Fruit fly (Drosophila melanogaster) whole organism, embryonic: ENCODE measurements around the gene ND-B18.
A peak's percentile ranks its signal among the peaks of the same experiment; 100 is the strongest.

Experiments
- ATbp ChIP-seq: fragments of 200-800 bp; sonication (Bioruptor generic); optimal IDR thresholded peaks from 2 replicates; lab custom pipeline; 2017; ENCODE audit warnings: missing biosample characterization, mild to moderate bottlenecking, missing genetic modification characterization, missing genetic modification reagents
- Asciz ChIP-seq: fragments of 200-800 bp; sonication (Bioruptor generic); optimal IDR thresholded peaks from 2 replicates; lab custom pipeline; 2017; ENCODE audit warnings: missing biosample characterization, mild to moderate bottlenecking, missing genetic modification characterization, missing genetic modification reagents
- Awh ChIP-seq: fragments of 200-800 bp; sonication (Bioruptor generic); IDR thresholded peaks from 2 replicates; pipeline ENCODE4, ENCODE4 v1.3.6; 2022; ENCODE audit warnings: missing biosample characterization, missing genetic modification characterization
- CG10267 ChIP-seq: fragments of 200-800 bp; sonication (Bioruptor generic); optimal IDR thresholded peaks from 2 replicates; lab custom pipeline; 2018; ENCODE audit warnings: missing biosample characterization, mild to moderate bottlenecking, missing genetic modification characterization, moderate library complexity
- CG12219 ChIP-seq: fragments of 200-800 bp; sonication (Bioruptor generic); optimal IDR thresholded peaks from 3 replicates; lab custom pipeline; 2018; ENCODE audit warnings: missing biosample characterization, mild to moderate bottlenecking, missing genetic modification characterization
- CG13287 ChIP-seq: fragments of 200-800 bp; sonication (Bioruptor generic); IDR thresholded peaks from 2 replicates; pipeline ENCODE4 v1.3.6; 2022; ENCODE audit warnings: missing biosample characterization, missing genetic modification characterization; ENCODE audit not compliant: partially characterized antibody
- CG14441 ChIP-seq: fragments of 200-800 bp; sonication (Bioruptor generic); IDR thresholded peaks from 2 replicates; pipeline ENCODE4 v1.3.6; 2022; ENCODE audit warnings: missing biosample characterization, missing genetic modification characterization
- CG15011 ChIP-seq: fragments of 200-800 bp; sonication (Bioruptor generic); optimal IDR thresholded peaks from 3 replicates; lab custom pipeline; 2018; ENCODE audit warnings: missing biosample characterization, mild to moderate bottlenecking, missing genetic modification characterization
- CG15073 ChIP-seq: fragments of 200-800 bp; sonication (Bioruptor generic); optimal IDR thresholded peaks from 2 replicates; lab custom pipeline; 2016; ENCODE audit warnings: missing biosample characterization, missing genetic modification characterization
- CG17361 ChIP-seq: fragments of 200-800 bp; sonication (Bioruptor generic); IDR thresholded peaks from 3 replicates; pipeline ENCODE4 v1.3.6; 2022; ENCODE audit warnings: missing biosample characterization, missing genetic modification characterization
- CG2199 ChIP-seq: fragments of 200-800 bp; sonication (Bioruptor generic); IDR thresholded peaks from 3 replicates; pipeline ENCODE4 v1.3.6; 2022; ENCODE audit warnings: missing biosample characterization, missing genetic modification characterization
- CG2678 ChIP-seq: fragments of 200-800 bp; sonication (Bioruptor generic); optimal IDR thresholded peaks from 3 replicates; lab custom pipeline; 2019; ENCODE audit warnings: missing biosample characterization, mild to moderate bottlenecking, missing genetic modification characterization, moderate library complexity
- CG30431 ChIP-seq: fragments of 200-800 bp; sonication (Bioruptor generic); optimal IDR thresholded peaks from 2 replicates; lab custom pipeline; 2017; ENCODE audit warnings: missing biosample characterization, missing genetic modification characterization
- CG31365 ChIP-seq: fragments of 200-800 bp; sonication (Bioruptor generic); optimal IDR thresholded peaks from 2 replicates; lab custom pipeline; 2018; ENCODE audit warnings: missing biosample characterization, mild to moderate bottlenecking, missing genetic modification characterization
- CG3838 ChIP-seq: fragments of 200-800 bp; sonication (Bioruptor generic); optimal IDR thresholded peaks from 3 replicates; lab custom pipeline; 2016; ENCODE audit warnings: missing biosample characterization, missing genetic modification characterization
- CG8290 ChIP-seq, 3 experiments: fragments of 200-800 bp; sonication (Bioruptor generic); optimal IDR thresholded peaks; 2 replicates each; lab custom pipeline; 2016 to 2019; ENCODE audit warnings: missing biosample characterization in 3 of 3, missing genetic modification characterization in 3 of 3, mild to moderate bottlenecking in 2 of 3, moderate library complexity in 1 of 3
- CG9609 ChIP-seq: fragments of 200-800 bp; sonication (Bioruptor generic); optimal IDR thresholded peaks from 3 replicates; lab custom pipeline; 2016; ENCODE audit warnings: missing biosample characterization, missing genetic modification characterization
- D19A ChIP-seq: fragments of 200-800 bp; optimal IDR thresholded peaks from 3 replicates; lab custom pipeline; 2019; ENCODE audit warnings: missing biosample characterization, mild to moderate bottlenecking, missing genetic modification characterization, moderate library complexity
- Dbx ChIP-seq: fragments of 200-800 bp; sonication (Bioruptor generic); IDR thresholded peaks from 3 replicates; pipeline ENCODE4 v1.3.6; 2022; ENCODE audit warnings: missing biosample characterization, missing genetic modification characterization
- H2.0 ChIP-seq: fragments of 200-800 bp; sonication (Bioruptor generic); IDR thresholded peaks from 2 replicates; pipeline ENCODE4 v1.3.6; 2022; ENCODE audit warnings: missing biosample characterization, missing genetic modification characterization
- HHEX ChIP-seq: fragments of 200-800 bp; sonication (Bioruptor generic); optimal IDR thresholded peaks from 3 replicates; lab custom pipeline; 2017; ENCODE audit warnings: missing biosample characterization, mild to moderate bottlenecking, missing genetic modification characterization, missing genetic modification reagents
- HLH3B ChIP-seq: fragments of 200-800 bp; sonication (Bioruptor generic); IDR thresholded peaks from 2 replicates; pipeline ENCODE4 v1.3.6; 2022; ENCODE audit warnings: missing biosample characterization, missing genetic modification characterization
- HmgZ ChIP-seq: fragments of 200-800 bp; sonication (Bioruptor generic); optimal IDR thresholded peaks from 2 replicates; lab custom pipeline; 2018; ENCODE audit warnings: missing biosample characterization, mild to moderate bottlenecking, missing genetic modification characterization
- NFAT ChIP-seq: fragments of 200-800 bp; sonication (Bioruptor generic); IDR thresholded peaks from 2 replicates; pipeline ENCODE4 v1.3.6; 2022; ENCODE audit warnings: missing biosample characterization, missing genetic modification characterization
- Nf-YB ChIP-seq: fragments of 200-800 bp; sonication (Bioruptor generic); optimal IDR thresholded peaks from 3 replicates; lab custom pipeline; 2019; ENCODE audit warnings: missing biosample characterization, mild to moderate bottlenecking, missing genetic modification characterization, moderate library complexity
- abd-A ChIP-seq: fragments of 200-800 bp; sonication (Bioruptor generic); optimal IDR thresholded peaks from 3 replicates; lab custom pipeline; 2019; ENCODE audit warnings: missing biosample characterization, mild to moderate bottlenecking, missing genetic modification characterization, moderate library complexity
- ac ChIP-seq: fragments of 200-800 bp; sonication (Bioruptor generic); optimal IDR thresholded peaks from 3 replicates; lab custom pipeline; 2017; ENCODE audit warnings: missing biosample characterization, mild to moderate bottlenecking, missing genetic modification characterization
- ap ChIP-seq: fragments of 200-800 bp; sonication (Bioruptor generic); IDR thresholded peaks from 2 replicates; pipeline ENCODE4 v1.3.6; 2022; ENCODE audit warnings: missing biosample characterization, missing genetic modification characterization
- bcd ChIP-seq: fragments of 200-800 bp; sonication (Bioruptor generic); optimal IDR thresholded peaks from 2 replicates; lab custom pipeline; 2017; ENCODE audit warnings: missing biosample characterization, mild to moderate bottlenecking, missing genetic modification characterization
- bsh ChIP-seq, 2 experiments: fragments of 200-800 bp; sonication (Bioruptor generic); optimal IDR thresholded peaks; 2 replicates each; lab custom pipeline; 2017 to 2018; ENCODE audit warnings: mild to moderate bottlenecking in 2 of 2, missing biosample characterization in 2 of 2, missing genetic modification characterization in 2 of 2, moderate library complexity in 1 of 2
- btn ChIP-seq: fragments of 200-800 bp; sonication (Bioruptor generic); optimal IDR thresholded peaks from 2 replicates; lab custom pipeline; 2016; ENCODE audit warnings: missing biosample characterization, missing genetic modification characterization
- cad ChIP-seq: fragments of >200 bp; optimal IDR thresholded peaks from 2 replicates; lab custom pipeline; 2017; ENCODE audit warnings: missing biosample characterization, missing genetic modification characterization
- corto ChIP-seq: fragments of 200-800 bp; sonication (Bioruptor generic); optimal IDR thresholded peaks from 2 replicates; lab custom pipeline; 2016; ENCODE audit warnings: missing biosample characterization, mild to moderate bottlenecking, missing genetic modification characterization, moderate library complexity
- danr ChIP-seq: fragments of 200-800 bp; sonication (Bioruptor generic); IDR thresholded peaks from 2 replicates; pipeline ENCODE4 v1.3.6; 2022; ENCODE audit warnings: missing biosample characterization, missing genetic modification characterization
- ems ChIP-seq: fragments of 200-800 bp; sonication (Bioruptor generic); optimal IDR thresholded peaks from 3 replicates; lab custom pipeline; 2016; ENCODE audit warnings: missing biosample characterization, missing genetic modification characterization
- gcm ChIP-seq: fragments of 200-800 bp; sonication (Bioruptor generic); optimal IDR thresholded peaks from 2 replicates; lab custom pipeline; 2019; ENCODE audit warnings: missing biosample characterization, mild to moderate bottlenecking, missing genetic modification characterization, moderate library complexity
- gfzf ChIP-seq: fragments of 200-800 bp; sonication (Bioruptor generic); optimal IDR thresholded peaks from 2 replicates; lab custom pipeline; 2016; ENCODE audit warnings: missing biosample characterization, mild to moderate bottlenecking, missing genetic modification characterization, moderate library complexity
- grn ChIP-seq: fragments of 200-800 bp; sonication (Bioruptor generic); optimal IDR thresholded peaks from 3 replicates; lab custom pipeline; 2017; ENCODE audit warnings: missing biosample characterization, missing genetic modification characterization
- ham ChIP-seq: fragments of 200-800 bp; sonication (Bioruptor generic); IDR thresholded peaks from 2 replicates; pipeline ENCODE4 v1.3.6; 2022; ENCODE audit warnings: missing biosample characterization, missing genetic modification characterization
- hbn ChIP-seq: fragments of 200-800 bp; sonication (Bioruptor generic); IDR thresholded peaks from 2 replicates; pipeline ENCODE4 v1.3.6; 2022; ENCODE audit warnings: missing biosample characterization, missing genetic modification characterization; ENCODE audit not compliant: partially characterized antibody
- ken ChIP-seq: fragments of 200-800 bp; sonication (Bioruptor generic); IDR thresholded peaks from 3 replicates; pipeline ENCODE4 v1.3.6; 2022; ENCODE audit warnings: missing biosample characterization, missing genetic modification characterization
- lilli ChIP-seq: fragments of 200-800 bp; sonication (Bioruptor generic); optimal IDR thresholded peaks from 3 replicates; lab custom pipeline; 2016; ENCODE audit warnings: missing biosample characterization, missing genetic modification characterization
- phol ChIP-seq: fragments of 200-800 bp; sonication (Bioruptor generic); optimal IDR thresholded peaks from 3 replicates; lab custom pipeline; 2018; ENCODE audit warnings: missing biosample characterization, mild to moderate bottlenecking, missing genetic modification characterization, moderate library complexity
- schlank ChIP-seq: fragments of 200-800 bp; sonication (Bioruptor generic); optimal IDR thresholded peaks from 2 replicates; lab custom pipeline; 2018; ENCODE audit warnings: missing biosample characterization, mild to moderate bottlenecking, missing genetic modification characterization
- sd ChIP-seq: fragments of 200-800 bp; sonication (Bioruptor generic); optimal IDR thresholded peaks from 3 replicates; lab custom pipeline; 2018; ENCODE audit warnings: missing biosample characterization, mild to moderate bottlenecking, missing genetic modification characterization, moderate library complexity
- tap ChIP-seq: fragments of 200-800 bp; optimal IDR thresholded peaks from 3 replicates; lab custom pipeline; 2019; ENCODE audit warnings: missing biosample characterization, mild to moderate bottlenecking, missing genetic modification characterization, moderate library complexity
- ttk ChIP-seq: fragments of 200-800 bp; sonication (Bioruptor generic); IDR thresholded peaks from 2 replicates; pipeline ENCODE4 v2.1.2; 2022; ENCODE audit warnings: missing biosample characterization, missing genetic modification characterization
- yki ChIP-seq: fragments of >200 bp; optimal IDR thresholded peaks from 3 replicates; lab custom pipeline; 2018

The ND-B18 gene

dm6 chrX:15085777-15086510 lies 22.4 kb downstream of the ND-B18 start, which contains the start of the genes CG15027 and Dbct (continued):
- TF ChIP-seq H2.0 (GFP tag; lab: Robert Waterston, UW): peak; percentile 32; the same call in 1 of the 2 replicates
- peak in 1 of 2 experiments; percentile 69 for TF ChIP-seq bsh (GFP tag; optimal IDR thresholded peaks at IDR 0.05; lab: Kevin White, UChicago)
- no peak for TF ChIP-seq ham (GFP tag; lab: Robert Waterston, UW)
- peak; percentile 48 for TF ChIP-seq tap
- peak; percentile 50 for TF ChIP-seq D19A
- TF ChIP-seq grn (GFP tag; lab: Kevin White, UChicago): no peak
- TF ChIP-seq schlank (tag; lab: Kevin White, UChicago): no peak
- TF ChIP-seq NFAT (GFP tag; lab: Robert Waterston, UW): peak; percentile 22; the same call in 1 of the 2 replicates
- peak; percentile 58; the same call in 1 of the 2 replicates for TF ChIP-seq HLH3B
- TF ChIP-seq ttk (GFP tag; lab: Robert Waterston, UW): peak; percentile 46
- peak; percentile 36 for TF ChIP-seq abd-A (tag; lab: Kevin White, UChicago)
- peak; percentile 41 for TF ChIP-seq gcm (GFP tag; lab: Kevin White, UChicago)
- no peak for TF ChIP-seq CG12219 (GFP tag; lab: Kevin White, UChicago)
- peak; percentile 56; the same call in 1 of the 3 replicates for TF ChIP-seq ken (GFP tag; lab: Robert Waterston, UW)
- TF ChIP-seq CG8290 (GFP tag; optimal IDR thresholded peaks at IDR 0.05; lab: Kevin White, UChicago): peak; percentile 57
- TF ChIP-seq CG8290 (tag; optimal IDR thresholded peaks at IDR 0.05; lab: Kevin White, UChicago): peak in 1 of 2 experiments; percentile 41
- TF ChIP-seq danr (GFP tag; lab: Robert Waterston, UW): peak; percentile 64
- 0 out of 2 replicates have a peak, but pooled peaks have one; percentile 35 for TF ChIP-seq Awh
- no peak for TF ChIP-seq ems (GFP tag; lab: Kevin White, UChicago)
- peak; percentile 17 for TF ChIP-seq CG9609 (GFP tag; lab: Kevin White, UChicago)
- no peak for TF ChIP-seq cad (GFP tag; lab: Kevin White, UChicago)
- TF ChIP-seq CG10267 (tag; lab: Kevin White, UChicago): peak; percentile 92
- 0 out of 2 replicates have a peak, but pooled peaks have one; percentile 29 for TF ChIP-seq ap (GFP tag; lab: Robert Waterston, UW)
- no peak for TF ChIP-seq CG15073 (GFP tag; lab: Kevin White, UChicago)
- TF ChIP-seq Dbx: peak; percentile 74; the same call in 2 of the 3 replicates
- no peak for TF ChIP-seq yki (lab: Kevin White, UChicago)
- TF ChIP-seq ac (GFP tag; lab: Kevin White, UChicago): no peak
- peak; percentile 17 for TF ChIP-seq Asciz (GFP tag; lab: Kevin White, UChicago)
- TF ChIP-seq CG14441 (GFP tag; lab: Robert Waterston, UW): peak; percentile 67
- TF ChIP-seq corto (GFP tag; lab: Kevin White, UChicago): peak; percentile 55
- peak; percentile 84 for TF ChIP-seq CG13287
- TF ChIP-seq HmgZ: peak; percentile 84
- TF ChIP-seq Nf-YB (GFP tag; lab: Kevin White, UChicago): peak; percentile 45
- TF ChIP-seq CG15011 (GFP tag; lab: Kevin White, UChicago): peak; percentile 41
- TF ChIP-seq sd (tag; lab: Kevin White, UChicago): peak; percentile 87
- TF ChIP-seq phol (tag; lab: Kevin White, UChicago): peak; percentile 75
- TF ChIP-seq CG3838 (GFP tag; lab: Kevin White, UChicago): no peak
- 0 out of 3 replicates have a peak, but pooled peaks have one; percentile 37 for TF ChIP-seq CG2199
- TF ChIP-seq gfzf (GFP tag; lab: Kevin White, UChicago): no peak
- TF ChIP-seq HHEX (GFP tag; lab: Kevin White, UChicago): peak; percentile 31
- no peak for TF ChIP-seq btn
- no peak for TF ChIP-seq CG31365 (tag; lab: Kevin White, UChicago)
- TF ChIP-seq CG17361: peak; percentile 61
- TF ChIP-seq lilli (GFP tag; lab: Kevin White, UChicago): peak; percentile 60
- peak; percentile 32 for TF ChIP-seq bcd (GFP tag; lab: Kevin White, UChicago)
- TF ChIP-seq CG30431 (GFP tag; lab: Kevin White, UChicago): peak; percentile 12
- peak; percentile 75 for TF ChIP-seq CG2678
- peak; percentile 64; the same call in 1 of the 2 replicates for TF ChIP-seq hbn
- peak; percentile 19 for TF ChIP-seq ATbp (GFP tag; lab: Kevin White, UChicago)
